Worm (Caenorhabditis elegans): ENCODE data around the gene F47B8.8.

DNA sequence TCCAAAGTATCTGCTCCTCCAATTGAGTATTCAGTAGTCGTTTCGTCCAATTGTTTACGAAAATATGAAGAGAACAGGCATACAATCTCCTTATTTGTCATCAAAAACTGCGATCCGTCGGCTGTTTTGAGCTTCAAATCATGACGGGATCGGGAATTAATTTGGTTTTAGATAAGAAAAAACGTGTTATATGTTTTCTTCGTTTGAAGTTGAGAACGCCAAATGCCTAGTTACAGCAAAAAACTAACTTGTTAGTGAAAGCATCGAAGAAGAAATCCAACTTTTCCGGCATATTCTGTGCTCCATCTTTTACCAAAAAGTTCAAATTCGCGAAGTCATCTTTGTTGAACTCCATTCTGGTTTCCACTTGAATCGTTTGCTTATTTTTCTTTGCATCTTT lies 42.2 kb upstream of the F47B8.8 start, which contains the start of gene F14D7.1:
- TF ChIP-seq snpc-4 (tag; optimal IDR thresholded peaks at IDR 0.05) (no peak), nhr-237 (tag; optimal IDR thresholded peaks at IDR 0.05) (no peak), ces-1 (GFP tag; optimal IDR thresholded peaks at IDR 0.05) (no peak)
